Fruit fly (Drosophila melanogaster) whole organism, embryonic: ENCODE measurements around the gene CG15529.

Experiments used
- CG11695 ChIP-seq: fragments of 200-800 bp; sonication (Bioruptor generic); IDR thresholded peaks from 3 replicates; pipeline ENCODE4 v1.3.6; 2022; ENCODE audit warnings: missing biosample characterization, missing genetic modification characterization
- CG11696 ChIP-seq: fragments of 200-800 bp; sonication (Bioruptor generic); IDR thresholded peaks from 2 replicates; pipeline ENCODE4 v1.3.6; 2022; ENCODE audit warnings: missing biosample characterization, missing genetic modification characterization
- CG12104 ChIP-seq: fragments of 200-800 bp; sonication (Bioruptor generic); optimal IDR thresholded peaks from 3 replicates; lab custom pipeline; 2016; ENCODE audit warnings: missing biosample characterization, missing genetic modification characterization
- CG14965 ChIP-seq: fragments of 200-800 bp; sonication (Bioruptor generic); optimal IDR thresholded peaks from 2 replicates; lab custom pipeline; 2016; ENCODE audit warnings: missing biosample characterization, missing genetic modification characterization, borderline replicate concordance
- CG15269 ChIP-seq: fragments of 200-800 bp; sonication (Bioruptor generic); optimal IDR thresholded peaks from 2 replicates; lab custom pipeline; 2018; ENCODE audit warnings: missing biosample characterization, mild to moderate bottlenecking, missing genetic modification characterization, moderate library complexity
- CG15696 ChIP-seq: fragments of 200-800 bp; sonication (Bioruptor generic); optimal IDR thresholded peaks from 2 replicates; lab custom pipeline; 2019; ENCODE audit warnings: missing biosample characterization, mild to moderate bottlenecking, missing genetic modification characterization, moderate library complexity
- CG1602 ChIP-seq: fragments of 200-800 bp; sonication (Bioruptor generic); optimal IDR thresholded peaks from 3 replicates; lab custom pipeline; 2016; ENCODE audit warnings: missing biosample characterization, missing genetic modification characterization
- CG16863 ChIP-seq: fragments of 200-800 bp; sonication (Bioruptor generic); optimal IDR thresholded peaks from 3 replicates; lab custom pipeline; 2016; ENCODE audit warnings: missing biosample characterization, missing genetic modification characterization
- CG17359 ChIP-seq: fragments of 200-800 bp; sonication (Bioruptor generic); optimal IDR thresholded peaks from 3 replicates; lab custom pipeline; 2018; ENCODE audit warnings: missing biosample characterization, mild to moderate bottlenecking, missing genetic modification characterization, moderate library complexity
- CG17612 ChIP-seq: fragments of 200-800 bp; sonication (Bioruptor generic); IDR thresholded peaks from 2 replicates; pipeline ENCODE4 v1.3.6; 2022; ENCODE audit warnings: missing biosample characterization, missing genetic modification characterization
- CG30403 ChIP-seq: fragments of 200-800 bp; sonication (Bioruptor generic); optimal IDR thresholded peaks from 3 replicates; lab custom pipeline; 2016; ENCODE audit warnings: missing biosample characterization, missing genetic modification characterization
- CG30431 ChIP-seq: fragments of 200-800 bp; sonication (Bioruptor generic); optimal IDR thresholded peaks from 2 replicates; lab custom pipeline; 2017; ENCODE audit warnings: missing biosample characterization, missing genetic modification characterization
- CG32772 ChIP-seq: fragments of 200-800 bp; sonication (Bioruptor generic); IDR thresholded peaks from 2 replicates; pipeline ENCODE4 v1.3.6; 2022; ENCODE audit warnings: missing biosample characterization, missing genetic modification characterization
- CG33557 ChIP-seq: fragments of 200-800 bp; sonication (Bioruptor generic); optimal IDR thresholded peaks from 2 replicates; lab custom pipeline; 2019; ENCODE audit warnings: missing biosample characterization, mild to moderate bottlenecking, missing genetic modification characterization, moderate library complexity
- CG6791 ChIP-seq: fragments of 200-800 bp; sonication (Bioruptor generic); IDR thresholded peaks from 3 replicates; pipeline ENCODE4 v1.3.6; 2022; ENCODE audit warnings: missing biosample characterization, missing genetic modification characterization; ENCODE audit not compliant: partially characterized antibody
- CG6854 ChIP-seq: fragments of 200-800 bp; sonication (Bioruptor generic); optimal IDR thresholded peaks from 3 replicates; lab custom pipeline; 2017; ENCODE audit warnings: missing biosample characterization, mild to moderate bottlenecking, missing genetic modification characterization
- CG7357 ChIP-seq: fragments of 200-800 bp; sonication (Bioruptor generic); IDR thresholded peaks from 3 replicates; pipeline ENCODE4 v1.3.6; 2022; ENCODE audit warnings: missing biosample characterization, missing genetic modification characterization
- CG8089 ChIP-seq: fragments of 200-800 bp; sonication (Bioruptor generic); optimal IDR thresholded peaks from 3 replicates; lab custom pipeline; 2016; ENCODE audit warnings: missing biosample characterization, missing genetic modification characterization
- CG8290 ChIP-seq, 3 experiments: fragments of 200-800 bp; sonication (Bioruptor generic); optimal IDR thresholded peaks; 2 replicates each; lab custom pipeline; 2016 to 2019; ENCODE audit warnings: missing biosample characterization in 3 of 3, missing genetic modification characterization in 3 of 3, mild to moderate bottlenecking in 2 of 3, moderate library complexity in 1 of 3
- Dek ChIP-seq: fragments of 200-800 bp; sonication (Bioruptor generic); optimal IDR thresholded peaks from 3 replicates; lab custom pipeline; 2019; ENCODE audit warnings: missing biosample characterization, mild to moderate bottlenecking, missing genetic modification characterization, moderate library complexity
- Dip2 ChIP-seq: fragments of 200-800 bp; sonication (Bioruptor generic); IDR thresholded peaks from 2 replicates; pipeline ENCODE4 v1.3.6; 2022; ENCODE audit warnings: missing biosample characterization, missing genetic modification characterization
- Dref ChIP-seq: fragments of 200-800 bp; sonication (Bioruptor generic); IDR thresholded peaks from 2 replicates; pipeline ENCODE4 v1.3.6; 2022; ENCODE audit warnings: missing biosample characterization, missing genetic modification characterization
- E2f2 ChIP-seq: fragments of 200-800 bp; sonication (Bioruptor generic); IDR thresholded peaks from 2 replicates; pipeline ENCODE4 v1.3.6; 2022; ENCODE audit warnings: missing biosample characterization, missing genetic modification characterization
- ERR ChIP-seq: fragments of 200-800 bp; sonication (Bioruptor generic); optimal IDR thresholded peaks from 2 replicates; lab custom pipeline; 2016; ENCODE audit warnings: missing biosample characterization, missing genetic modification characterization
- Hmx ChIP-seq: fragments of 200-800 bp; sonication (Bioruptor generic); optimal IDR thresholded peaks from 2 replicates; lab custom pipeline; 2016; ENCODE audit warnings: missing biosample characterization, missing genetic modification characterization
- Hr3 ChIP-seq: fragments of 200-800 bp; sonication (Bioruptor generic); optimal IDR thresholded peaks from 3 replicates; lab custom pipeline; 2016; ENCODE audit warnings: missing biosample characterization, missing genetic modification characterization
- Kr ChIP-seq: fragments of 200-800 bp; sonication (Bioruptor generic); optimal IDR thresholded peaks from 2 replicates; lab custom pipeline; 2017; ENCODE audit warnings: missing biosample characterization, mild to moderate bottlenecking, missing genetic modification characterization
- Lhr ChIP-seq: fragments of 200-800 bp; sonication (Bioruptor generic); optimal IDR thresholded peaks from 3 replicates; lab custom pipeline; 2017; ENCODE audit warnings: mild to moderate bottlenecking, missing biosample characterization, missing genetic modification reagents, missing genetic modification characterization
- MBD-R2 ChIP-seq: fragments of 200-800 bp; sonication (Bioruptor generic); IDR thresholded peaks from 2 replicates; pipeline ENCODE4 v1.3.6; 2022; ENCODE audit warnings: missing biosample characterization, missing genetic modification characterization
- Mad ChIP-seq: fragments of 200-800 bp; sonication (Bioruptor generic); optimal IDR thresholded peaks from 2 replicates; lab custom pipeline; 2016; ENCODE audit warnings: missing biosample characterization, missing genetic modification characterization
- Opbp ChIP-seq: fragments of 200-800 bp; sonication (Bioruptor generic); IDR thresholded peaks from 3 replicates; pipeline ENCODE4 v1.3.6; 2022; ENCODE audit warnings: missing biosample characterization, missing genetic modification characterization; ENCODE audit not compliant: partially characterized antibody
- Pdp1 ChIP-seq, 2 experiments: fragments of 200-800 bp; sonication (Bioruptor generic); optimal IDR thresholded peaks; 3 replicates each; lab custom pipeline; 2016; ENCODE audit warnings: missing biosample characterization in 2 of 2, missing genetic modification characterization in 2 of 2, mild to moderate bottlenecking in 1 of 2, moderate library complexity in 1 of 2
- Rfx ChIP-seq: fragments of 200-800 bp; sonication (Bioruptor generic); IDR thresholded peaks from 2 replicates; pipeline ENCODE4 v1.3.6; 2022; ENCODE audit warnings: missing biosample characterization, missing genetic modification characterization
- Scr ChIP-seq: fragments of 200-800 bp; sonication (Bioruptor generic); IDR thresholded peaks from 2 replicates; pipeline ENCODE4 v1.3.6; 2022; ENCODE audit warnings: missing biosample characterization, missing genetic modification characterization; ENCODE audit not compliant: partially characterized antibody
- Stat92E ChIP-seq, 3 experiments: fragments of >200 bp in 2 of 3; fragments of 200-800 bp in 1 of 3; sonication (Bioruptor generic) in 1 of 3; optimal IDR thresholded peaks; 2 replicates each; lab custom pipeline; 2017 to 2019; ENCODE audit warnings: missing biosample characterization in 3 of 3, missing genetic modification characterization in 3 of 3, mild to moderate bottlenecking in 1 of 3, moderate library complexity in 1 of 3
- Xbp1 ChIP-seq: fragments of 200-800 bp; sonication (Bioruptor generic); optimal IDR thresholded peaks from 3 replicates; lab custom pipeline; 2016; ENCODE audit warnings: missing biosample characterization, mild to moderate bottlenecking, missing genetic modification characterization
- croc ChIP-seq: fragments of 200-800 bp; sonication (Bioruptor generic); conservative IDR thresholded peaks from 3 replicates; pipeline ENCODE4 v1.3.6; 2022; ENCODE audit warnings: missing biosample characterization, missing genetic modification characterization
- en ChIP-seq: fragments of 200-800 bp; sonication (Bioruptor generic); optimal IDR thresholded peaks from 2 replicates; lab custom pipeline; 2016; ENCODE audit warnings: missing biosample characterization, missing genetic modification characterization
- eve ChIP-seq, 2 experiments: fragments of >200 bp; optimal IDR thresholded peaks; 2 replicates each; lab custom pipeline; 2017; ENCODE audit warnings: missing biosample characterization in 2 of 2, missing genetic modification characterization in 2 of 2
- ewg ChIP-seq: fragments of 200-800 bp; sonication (Bioruptor generic); optimal IDR thresholded peaks from 3 replicates; lab custom pipeline; 2017; ENCODE audit warnings: mild to moderate bottlenecking, missing biosample characterization, missing genetic modification reagents, missing genetic modification characterization
- fru ChIP-seq: fragments of >200 bp; optimal IDR thresholded peaks from 2 replicates; lab custom pipeline; 2017
- ham ChIP-seq: fragments of 200-800 bp; sonication (Bioruptor generic); IDR thresholded peaks from 2 replicates; pipeline ENCODE4 v1.3.6; 2022; ENCODE audit warnings: missing biosample characterization, missing genetic modification characterization
- repo ChIP-seq: fragments of 200-800 bp; sonication (Bioruptor generic); optimal IDR thresholded peaks from 2 replicates; lab custom pipeline; 2016; ENCODE audit warnings: missing biosample characterization, missing genetic modification characterization
- sd ChIP-seq: fragments of 200-800 bp; sonication (Bioruptor generic); optimal IDR thresholded peaks from 3 replicates; lab custom pipeline; 2018; ENCODE audit warnings: missing biosample characterization, mild to moderate bottlenecking, missing genetic modification characterization, moderate library complexity
- sens ChIP-seq: fragments of 200-800 bp; sonication (Bioruptor generic); peaks from one replicate; lab custom pipeline; 2016; ENCODE audit warnings: missing biosample characterization, missing genetic modification characterization
- tio ChIP-seq: fragments of 200-800 bp; sonication (Bioruptor generic); optimal IDR thresholded peaks from 2 replicates; lab custom pipeline; 2017; ENCODE audit warnings: missing biosample characterization, missing genetic modification characterization, inconsistent platforms
- unc-4 ChIP-seq: fragments of 200-800 bp; sonication (Bioruptor generic); IDR thresholded peaks from 2 replicates; pipeline ENCODE4 v1.3.6; 2022; ENCODE audit warnings: missing biosample characterization, missing genetic modification characterization; ENCODE audit not compliant: partially characterized antibody
- usp ChIP-seq: fragments of >200 bp; optimal IDR thresholded peaks from 2 replicates; lab custom pipeline; 2017; ENCODE audit warnings: missing biosample characterization, missing genetic modification characterization
- vfl ChIP-seq: fragments of 200-800 bp; sonication (Bioruptor generic); optimal IDR thresholded peaks from 2 replicates; lab custom pipeline; 2016; ENCODE audit warnings: missing biosample characterization, missing genetic modification characterization
- wdn ChIP-seq: fragments of 200-800 bp; sonication (Bioruptor generic); IDR thresholded peaks from 2 replicates; pipeline ENCODE4 v1.3.6; 2022; ENCODE audit warnings: missing biosample characterization, missing genetic modification characterization
- zen2 ChIP-seq: fragments of 200-800 bp; sonication (Bioruptor generic); IDR thresholded peaks from 3 replicates; pipeline ENCODE4 v1.3.6; 2022; ENCODE audit warnings: missing biosample characterization, missing genetic modification characterization; ENCODE audit not compliant: partially characterized antibody

CG15529 gene

DNA sequence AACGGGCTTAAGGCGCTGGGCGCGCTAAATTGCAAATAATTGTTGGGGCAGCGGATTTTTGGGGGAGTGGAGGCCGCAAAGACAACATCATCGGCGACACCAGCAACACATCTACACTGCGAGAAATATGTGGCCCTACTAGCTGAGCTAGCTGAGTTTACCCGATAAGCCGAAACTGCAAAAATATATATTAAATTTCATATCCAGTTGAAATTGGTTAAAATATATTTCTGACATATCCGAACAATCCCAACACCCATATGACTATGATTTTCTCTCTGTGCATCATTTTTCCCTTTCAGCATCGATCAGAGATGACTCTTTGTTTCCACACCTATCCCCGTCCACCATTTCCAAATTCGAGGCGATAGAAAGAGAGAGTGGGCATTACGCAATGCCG is 38.0 kb downstream of the CG15529 start (continued):
- peak; percentile 45; the same call in 1 of the 2 replicates for TF ChIP-seq MBD-R2 (GFP tag; lab: Robert Waterston, UW)
- no peak for TF ChIP-seq CG8290 (GFP tag; optimal IDR thresholded peaks at IDR 0.05; lab: Kevin White, UChicago)
- TF ChIP-seq CG8290 (tag; optimal IDR thresholded peaks at IDR 0.05; lab: Kevin White, UChicago), result peak in 1 of 2 experiments; percentile 82
- peak; percentile 61 for TF ChIP-seq ewg (GFP tag; lab: Kevin White, UChicago)
- TF ChIP-seq en (GFP tag; lab: Kevin White, UChicago), result peak; percentile 22
- no peak for TF ChIP-seq CG8089 (GFP tag; lab: Kevin White, UChicago)
- TF ChIP-seq Xbp1 (GFP tag; lab: Kevin White, UChicago), result peak; percentile 76
- peak; percentile 65 for TF ChIP-seq croc
- TF ChIP-seq Kr (GFP tag; lab: Kevin White, UChicago), result no peak
- TF ChIP-seq CG32772 (GFP tag; lab: Robert Waterston, UW), result peak; percentile 79
- peak; percentile 58 for TF ChIP-seq CG11696 (GFP tag; lab: Robert Waterston, UW)
- no peak for TF ChIP-seq zen2 (GFP tag; lab: Robert Waterston, UW)
- TF ChIP-seq Dip2, result no peak
- no peak for TF ChIP-seq eve (GFP tag; optimal IDR thresholded peaks at IDR 0.05; lab: Kevin White, UChicago)
- TF ChIP-seq CG14965 (GFP tag; lab: Kevin White, UChicago), result no peak
- TF ChIP-seq usp (GFP tag; lab: Kevin White, UChicago), result no peak
- peak; percentile 75 for TF ChIP-seq CG30403 (GFP tag; lab: Kevin White, UChicago)
- no peak for TF ChIP-seq ERR (GFP tag; lab: Kevin White, UChicago)
- peak; percentile 53 for TF ChIP-seq Hr3 (GFP tag; lab: Kevin White, UChicago)
- TF ChIP-seq CG15696, result peak; percentile 18
- peak; percentile 55; the same call in 1 of the 2 replicates for TF ChIP-seq CG17612
- TF ChIP-seq Dref (GFP tag; lab: Robert Waterston, UW), result no peak
- TF ChIP-seq CG12104 (GFP tag; lab: Kevin White, UChicago), result peak; percentile 50
- TF ChIP-seq CG33557 (GFP tag; lab: Kevin White, UChicago), result no peak
- TF ChIP-seq CG15269, result peak; percentile 79
- peak; percentile 84 for TF ChIP-seq Rfx (GFP tag; lab: Robert Waterston, UW)
- peak; percentile 29 for TF ChIP-seq CG6854 (GFP tag; lab: Kevin White, UChicago)
- peak; percentile 19 for TF ChIP-seq Lhr
- TF ChIP-seq fru (lab: Kevin White, UChicago), result no peak
- no peak for TF ChIP-seq Scr
- TF ChIP-seq tio, result peak; percentile 65
- TF ChIP-seq CG7357 (GFP tag; lab: Robert Waterston, UW), result peak; percentile 64; the same call in 2 of the 3 replicates
- peak; percentile 9 for TF ChIP-seq sd (tag; lab: Kevin White, UChicago)
- no peak for TF ChIP-seq CG6791
- TF ChIP-seq Hmx, result peak; percentile 4
- TF ChIP-seq Mad, result no peak
- TF ChIP-seq CG17359 (tag; lab: Kevin White, UChicago), result peak; percentile 85
- no peak for TF ChIP-seq ham (GFP tag; lab: Robert Waterston, UW)
- peak; percentile 51 for TF ChIP-seq CG1602 (GFP tag; lab: Kevin White, UChicago)
- TF ChIP-seq sens (GFP tag; lab: Kevin White, UChicago), result peak; percentile 89
- peak; percentile 22 for TF ChIP-seq CG16863
- peak; percentile 60 for TF ChIP-seq Dek (tag; lab: Kevin White, UChicago)
- peak; percentile 43; the same call in 1 of the 2 replicates for TF ChIP-seq E2f2 (GFP tag; lab: Robert Waterston, UW)
- TF ChIP-seq CG11695 (GFP tag; lab: Robert Waterston, UW), result peak; percentile 75; the same call in 2 of the 3 replicates
- TF ChIP-seq unc-4, result no peak
- no peak for TF ChIP-seq vfl
- TF ChIP-seq wdn (GFP tag; lab: Robert Waterston, UW), result peak; percentile 41; the same call in 1 of the 2 replicates
- no peak for TF ChIP-seq Opbp (GFP tag; lab: Robert Waterston, UW)
- peak; percentile 30 for TF ChIP-seq repo
- TF ChIP-seq Stat92E (GFP tag; optimal IDR thresholded peaks at IDR 0.05; lab: Kevin White, UChicago), result no peak
- peak; percentile 64 for TF ChIP-seq CG30431 (GFP tag; lab: Kevin White, UChicago)
- peak; percentile 67 to 68 for TF ChIP-seq Pdp1 (GFP tag; optimal IDR thresholded peaks at IDR 0.05; lab: Kevin White, UChicago)
